Fruit fly (Drosophila melanogaster) whole organism, pupa: ENCODE measurements around the gene Spn28Da.

ENCODE experiments used
- CG10348 ChIP-seq: fragments of 200-800 bp; sonication (Bioruptor generic); IDR thresholded peaks from 2 replicates; pipeline ENCODE4 v1.3.6; 2022; ENCODE audit warnings: missing biosample characterization, missing genetic modification characterization
- CG12605 ChIP-seq: fragments of 200-800 bp; sonication (Bioruptor generic); IDR thresholded peaks from 2 replicates; pipeline ENCODE4 v1.3.6; 2022; ENCODE audit warnings: missing biosample characterization, missing genetic modification characterization
- CG13204 ChIP-seq: fragments of 200-800 bp; sonication (Bioruptor generic); optimal IDR thresholded peaks from 2 replicates; lab custom pipeline; 2018; ENCODE audit warnings: missing biosample characterization, mild to moderate bottlenecking, missing genetic modification characterization, moderate library complexity
- CG14655 ChIP-seq: fragments of 200-800 bp; sonication (Bioruptor generic); optimal IDR thresholded peaks from 3 replicates; lab custom pipeline; 2017; ENCODE audit warnings: mild to moderate bottlenecking, missing biosample characterization, missing genetic modification reagents, missing genetic modification characterization
- CG15710 ChIP-seq: fragments of 200-800 bp; sonication (Bioruptor generic); optimal IDR thresholded peaks from 2 replicates; lab custom pipeline; 2018; ENCODE audit warnings: missing biosample characterization, mild to moderate bottlenecking, missing genetic modification characterization, moderate library complexity
- CG17806 ChIP-seq: fragments of 200-800 bp; sonication (Bioruptor generic); optimal IDR thresholded peaks from 2 replicates; lab custom pipeline; 2018; ENCODE audit warnings: missing biosample characterization, mild to moderate bottlenecking, missing genetic modification characterization, moderate library complexity
- CG32121 ChIP-seq: fragments of 200-800 bp; sonication (Bioruptor generic); IDR thresholded peaks from 2 replicates; pipeline ENCODE4 v1.3.6; 2022; ENCODE audit warnings: missing biosample characterization, missing genetic modification characterization
- CG34367 ChIP-seq: fragments of 200-800 bp; sonication (Bioruptor generic); optimal IDR thresholded peaks from 2 replicates; lab custom pipeline; 2018; ENCODE audit warnings: missing biosample characterization, mild to moderate bottlenecking, missing genetic modification characterization
- CG4496 ChIP-seq: fragments of 200-800 bp; sonication (Bioruptor generic); IDR thresholded peaks from 3 replicates; pipeline ENCODE4 v1.3.6; 2022; ENCODE audit warnings: missing biosample characterization, missing genetic modification characterization
- CG8159 ChIP-seq: fragments of 200-800 bp; sonication (Bioruptor generic); optimal IDR thresholded peaks from 3 replicates; lab custom pipeline; 2018; ENCODE audit warnings: missing biosample characterization, mild to moderate bottlenecking, missing genetic modification characterization, moderate library complexity
- CG8301 ChIP-seq: fragments of 200-800 bp; sonication (Bioruptor generic); optimal IDR thresholded peaks from 2 replicates; lab custom pipeline; 2018; ENCODE audit warnings: missing biosample characterization, mild to moderate bottlenecking, missing genetic modification characterization
- CG9948 ChIP-seq: fragments of 200-800 bp; sonication (Bioruptor generic); optimal IDR thresholded peaks from 2 replicates; lab custom pipeline; 2018; ENCODE audit warnings: missing biosample characterization, mild to moderate bottlenecking, missing genetic modification characterization, moderate library complexity
- D1 ChIP-seq: fragments of 200-800 bp; sonication (Bioruptor generic); optimal IDR thresholded peaks from 2 replicates; lab custom pipeline; 2018; ENCODE audit warnings: missing biosample characterization, mild to moderate bottlenecking, missing genetic modification characterization, moderate library complexity
- EcR ChIP-seq: fragments of 200-800 bp; sonication (Bioruptor generic); optimal IDR thresholded peaks from 3 replicates; lab custom pipeline; 2019; ENCODE audit warnings: missing biosample characterization, missing genetic modification characterization, mild to moderate bottlenecking, moderate library complexity, missing genetic modification reagents
- Ets98B ChIP-seq: fragments of 200-800 bp; sonication (Bioruptor generic); IDR thresholded peaks from 2 replicates; pipeline ENCODE4 v1.3.6; 2022; ENCODE audit warnings: missing biosample characterization, missing genetic modification characterization
- Pif1A ChIP-seq: fragments of 200-800 bp; sonication (Bioruptor generic); optimal IDR thresholded peaks from 3 replicates; lab custom pipeline; 2016; ENCODE audit warnings: missing biosample characterization, missing genetic modification characterization
- Pif1B ChIP-seq: fragments of 200-800 bp; sonication (Bioruptor generic); optimal IDR thresholded peaks from 3 replicates; lab custom pipeline; 2016; ENCODE audit warnings: missing biosample characterization, missing genetic modification characterization
- Snoo ChIP-seq: fragments of 200-800 bp; sonication (Bioruptor generic); optimal IDR thresholded peaks from 3 replicates; lab custom pipeline; 2017; ENCODE audit warnings: missing biosample characterization, mild to moderate bottlenecking, missing genetic modification characterization, inconsistent platforms
- fd96Ca ChIP-seq: fragments of 200-800 bp; sonication (Bioruptor generic); IDR thresholded peaks from 3 replicates; pipeline ENCODE4 v1.3.6; 2022; ENCODE audit warnings: missing biosample characterization, missing genetic modification characterization
- gl ChIP-seq: fragments of 200-800 bp; sonication (Bioruptor generic); optimal IDR thresholded peaks from 2 replicates; lab custom pipeline; 2018; ENCODE audit warnings: missing biosample characterization, mild to moderate bottlenecking, missing genetic modification characterization
- rn ChIP-seq: fragments of 200-800 bp; sonication (Bioruptor generic); IDR thresholded peaks from 2 replicates; pipeline ENCODE4 v1.3.6; 2022; ENCODE audit warnings: missing biosample characterization, missing genetic modification characterization

Gene Spn28Da

dm6 chr2L:7849472-7849871 lies 39.5 kb downstream of the Spn28Da start:
- no peak for TF ChIP-seq EcR
- TF ChIP-seq CG32121 (GFP tag; lab: Robert Waterston, UW): 0 out of 2 replicates have a peak, but pooled peaks have one; percentile 15
- no peak for TF ChIP-seq CG8301 (tag; lab: Kevin White, UChicago)
- TF ChIP-seq CG8159 (tag; lab: Kevin White, UChicago): peak; percentile 20
- TF ChIP-seq gl (tag; lab: Kevin White, UChicago): no peak
- no peak for TF ChIP-seq CG15710 (tag; lab: Kevin White, UChicago)
- no peak for TF ChIP-seq Pif1A (GFP tag; lab: Kevin White, UChicago)
- no peak for TF ChIP-seq CG4496 (GFP tag; lab: Robert Waterston, UW)
- no peak for TF ChIP-seq Snoo (tag; lab: Kevin White, UChicago)
- TF ChIP-seq CG13204 (GFP tag; lab: Kevin White, UChicago): no peak
- TF ChIP-seq Ets98B (GFP tag; lab: Robert Waterston, UW): no peak
- no peak for TF ChIP-seq CG12605 (GFP tag; lab: Robert Waterston, UW)
- TF ChIP-seq Pif1B (GFP tag; lab: Kevin White, UChicago): no peak
- TF ChIP-seq CG34367 (tag; lab: Kevin White, UChicago): no peak
- peak; percentile 12 for TF ChIP-seq CG14655 (GFP tag; lab: Kevin White, UChicago)
- no peak for TF ChIP-seq rn (GFP tag; lab: Robert Waterston, UW)
- no peak for TF ChIP-seq CG10348 (GFP tag; lab: Robert Waterston, UW)
- no peak for TF ChIP-seq CG9948 (tag; lab: Kevin White, UChicago)
- TF ChIP-seq fd96Ca (GFP tag; lab: Robert Waterston, UW): no peak
- no peak for TF ChIP-seq D1 (tag; lab: Kevin White, UChicago)
- TF ChIP-seq CG17806 (tag; lab: Kevin White, UChicago): no peak
- TF ChIP-seq, all 21 proteins: peak for 3

dm6 chr2L:7841244-7841643 lies 47.7 kb downstream of the Spn28Da start:
- TF ChIP-seq CG8159 (tag; lab: Kevin White, UChicago) (no peak), Pif1B (GFP tag; lab: Kevin White, UChicago) (no peak), CG4496 (GFP tag; lab: Robert Waterston, UW) (no peak), CG13204 (GFP tag; lab: Kevin White, UChicago) (no peak), CG34367 (tag; lab: Kevin White, UChicago) (no peak), CG17806 (tag; lab: Kevin White, UChicago) (no peak), CG14655 (GFP tag; lab: Kevin White, UChicago) (no peak), CG32121 (GFP tag; lab: Robert Waterston, UW) (no peak), CG15710 (tag; lab: Kevin White, UChicago) (no peak), Ets98B (GFP tag; lab: Robert Waterston, UW) (no peak), gl (tag; lab: Kevin White, UChicago) (no peak)
- TF ChIP-seq, all 21 proteins: peak for 0

DNA sequence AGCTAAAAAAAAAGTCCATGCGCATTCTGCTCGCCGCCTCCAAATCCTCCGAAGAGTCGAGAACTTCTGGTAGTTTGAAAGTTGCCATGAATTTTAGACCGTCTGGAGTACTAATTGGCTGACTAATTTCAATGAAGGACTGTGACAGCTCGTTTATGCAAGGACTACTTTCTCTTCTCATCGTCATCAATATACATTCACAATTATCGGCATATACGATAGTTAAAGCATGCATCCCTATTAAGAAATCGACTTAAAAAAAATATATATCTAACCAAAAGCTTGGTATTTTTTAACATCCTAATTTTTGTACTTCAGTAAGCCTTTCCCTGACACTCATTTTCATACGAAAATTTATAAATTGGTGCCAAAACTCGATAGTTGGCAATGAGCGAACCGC lies 48.8 kb downstream of the Spn28Da start, which contains the start of gene CG14537:
Gene CG14537, plus strand, starts transcription at position 301 of the 400 bp plus-strand sequence.
- no peak for TF ChIP-seq CG4496 (GFP tag; lab: Robert Waterston, UW)
- no peak for TF ChIP-seq gl (tag; lab: Kevin White, UChicago)
- TF ChIP-seq CG8159 (tag; lab: Kevin White, UChicago): no peak
- no peak for TF ChIP-seq CG34367 (tag; lab: Kevin White, UChicago)
- no peak for TF ChIP-seq D1 (tag; lab: Kevin White, UChicago)
- TF ChIP-seq CG10348 (GFP tag; lab: Robert Waterston, UW): no peak
- TF ChIP-seq Pif1A (GFP tag; lab: Kevin White, UChicago): no peak
- TF ChIP-seq EcR: no peak
- TF ChIP-seq CG14655 (GFP tag; lab: Kevin White, UChicago): no peak
- no peak for TF ChIP-seq CG13204 (GFP tag; lab: Kevin White, UChicago)
- no peak for TF ChIP-seq CG17806 (tag; lab: Kevin White, UChicago)
- no peak for TF ChIP-seq rn (GFP tag; lab: Robert Waterston, UW)
- no peak for TF ChIP-seq Pif1B (GFP tag; lab: Kevin White, UChicago)
- no peak for TF ChIP-seq fd96Ca (GFP tag; lab: Robert Waterston, UW)
- no peak for TF ChIP-seq Ets98B (GFP tag; lab: Robert Waterston, UW)
- TF ChIP-seq CG15710 (tag; lab: Kevin White, UChicago): no peak
- TF ChIP-seq CG8301 (tag; lab: Kevin White, UChicago): no peak
- TF ChIP-seq CG12605 (GFP tag; lab: Robert Waterston, UW): no peak

dm6 chr2L:7838024-7838423 lies 50.9 kb downstream of the Spn28Da start:
- TF ChIP-seq Snoo (tag; lab: Kevin White, UChicago): no peak
- TF ChIP-seq CG14655 (GFP tag; lab: Kevin White, UChicago): no peak
- no peak for TF ChIP-seq CG12605 (GFP tag; lab: Robert Waterston, UW)
- no peak for TF ChIP-seq rn (GFP tag; lab: Robert Waterston, UW)
- no peak for TF ChIP-seq CG17806 (tag; lab: Kevin White, UChicago)
- TF ChIP-seq CG4496 (GFP tag; lab: Robert Waterston, UW): no peak
- TF ChIP-seq Pif1A (GFP tag; lab: Kevin White, UChicago): no peak
- TF ChIP-seq CG8159 (tag; lab: Kevin White, UChicago): no peak
- TF ChIP-seq CG34367 (tag; lab: Kevin White, UChicago): no peak
- no peak for TF ChIP-seq Pif1B (GFP tag; lab: Kevin White, UChicago)
- TF ChIP-seq Ets98B (GFP tag; lab: Robert Waterston, UW): no peak
- no peak for TF ChIP-seq CG32121 (GFP tag; lab: Robert Waterston, UW)
- TF ChIP-seq CG13204 (GFP tag; lab: Kevin White, UChicago): no peak
- TF ChIP-seq EcR: no peak
- TF ChIP-seq CG8301 (tag; lab: Kevin White, UChicago): no peak
